Fruit fly (Drosophila melanogaster): ENCODE results near the gene Not10.

- TF ChIP-seq CG8478 (optimal IDR thresholded peaks at IDR 0.05) (no peak), usp (GFP tag; optimal IDR thresholded peaks at IDR 0.05) (no peak), pan (optimal IDR thresholded peaks at IDR 0.05) (no peak), psq (optimal IDR thresholded peaks at IDR 0.05) (no peak), Dll (optimal IDR thresholded peaks at IDR 0.05) (no peak), EcR (GFP tag; optimal IDR thresholded peaks at IDR 0.05) (no peak)
These were observed 50.8 kb downstream of the Not10 start, which contains the start of gene Cyp313a4 for dm6 chr3R:12681275-12681674.
